Worm (Caenorhabditis elegans) whole organism, midembryonic: ENCODE results near the gene eppl-1.

Experiments used
- T22C8.4 ChIP-seq: fragments of 200-800 bp; sonication (Bioruptor generic); IDR thresholded peaks from 2 replicates; pipeline ENCODE4 v1.3.6; 2022; ENCODE audit warnings: missing genetic modification characterization, missing compliant biosample characterization
- cog-1 ChIP-seq: sonication (generic microtip); optimal IDR thresholded peaks from 2 replicates; lab custom pipeline; 2016; ENCODE audit warnings: missing genetic modification characterization, missing compliant biosample characterization
- flt-1 ChIP-seq: fragments of 200-800 bp; sonication (Bioruptor generic); IDR thresholded peaks from 2 replicates; pipeline ENCODE4 v1.3.6; 2022; ENCODE audit warnings: missing genetic modification characterization, missing compliant biosample characterization
- klf-2 ChIP-seq: fragments of 200-800 bp; sonication (Bioruptor generic); conservative IDR thresholded peaks from 2 replicates; pipeline ENCODE4 v1.3.6; 2022; ENCODE audit warnings: missing genetic modification reagents, missing genetic modification characterization, missing compliant biosample characterization
- med-1 ChIP-seq: sonication (generic microtip); optimal IDR thresholded peaks from 2 replicates; lab custom pipeline; 2017; ENCODE audit warnings: missing genetic modification characterization, mild to moderate bottlenecking, missing compliant biosample characterization, antibody characterized with exemption, missing genetic modification reagents; ENCODE audit not compliant: insufficient read depth
- ref-1 ChIP-seq: fragments of 200-800 bp; sonication (Bioruptor generic); conservative IDR thresholded peaks from 2 replicates; pipeline ENCODE4 v1.3.6; 2022; ENCODE audit warnings: missing genetic modification reagents, missing genetic modification characterization, missing compliant biosample characterization
- tab-1 ChIP-seq: fragments of 200-800 bp; sonication (Bioruptor generic); IDR thresholded peaks from 2 replicates; pipeline ENCODE4 v1.3.6; 2022; ENCODE audit warnings: missing genetic modification characterization, missing compliant biosample characterization
- ztf-23 ChIP-seq: fragments of 200-800 bp; sonication (Bioruptor generic); IDR thresholded peaks from 2 replicates; pipeline ENCODE4 v1.3.6; 2022; ENCODE audit warnings: missing genetic modification reagents, missing genetic modification characterization, missing compliant biosample characterization
- ztf-29 ChIP-seq: fragments of 200-800 bp; sonication (Bioruptor generic); IDR thresholded peaks from 2 replicates; pipeline ENCODE4 v1.3.6; 2022; ENCODE audit warnings: missing genetic modification reagents, missing genetic modification characterization, missing compliant biosample characterization

eppl-1 gene

ce11 chrIV:8478516-8478915, 27.0 kb upstream of the eppl-1 start:
- TF ChIP-seq T22C8.4 (no peak), klf-2 (no peak), ztf-29 (GFP tag; lab: Robert Waterston, UW) (no peak), ref-1 (GFP tag; lab: Robert Waterston, UW) (no peak), tab-1 (GFP tag; lab: Robert Waterston, UW) (no peak), flt-1 (GFP tag; lab: Robert Waterston, UW) (no peak), med-1 (GFP tag; lab: Kevin White, UChicago) (no peak), cog-1 (no peak), ztf-23 (GFP tag; lab: Robert Waterston, UW) (no peak)

ce11 chrIV:8476880-8477279, 25.3 kb upstream of the eppl-1 start, which contains the start of gene spp-10:
spp-10 (plus strand) TSS chrIV:8477180.
- TF ChIP-seq cog-1 (no peak), ref-1 (GFP tag; lab: Robert Waterston, UW) (no peak), T22C8.4 (no peak), med-1 (GFP tag; lab: Kevin White, UChicago) (no peak), ztf-29 (GFP tag; lab: Robert Waterston, UW) (no peak), ztf-23 (GFP tag; lab: Robert Waterston, UW) (no peak), klf-2 (no peak)

- TF ChIP-seq ztf-23 (GFP tag; lab: Robert Waterston, UW) (no peak), tab-1 (GFP tag; lab: Robert Waterston, UW) (no peak), ztf-29 (GFP tag; lab: Robert Waterston, UW) (no peak), klf-2 (no peak), flt-1 (GFP tag; lab: Robert Waterston, UW) (no peak), cog-1 (no peak), ref-1 (GFP tag; lab: Robert Waterston, UW) (no peak), T22C8.4 (no peak), med-1 (GFP tag; lab: Kevin White, UChicago) (no peak)
Observed at ce11 chrIV:8476166-8476565, 24.6 kb upstream of the eppl-1 start.

- TF ChIP-seq flt-1 (GFP tag; lab: Robert Waterston, UW): no peak
- no peak for TF ChIP-seq med-1 (GFP tag; lab: Kevin White, UChicago)
Observed at ce11 chrIV:8475030-8475679, 23.6 kb upstream of the eppl-1 start.

DNA sequence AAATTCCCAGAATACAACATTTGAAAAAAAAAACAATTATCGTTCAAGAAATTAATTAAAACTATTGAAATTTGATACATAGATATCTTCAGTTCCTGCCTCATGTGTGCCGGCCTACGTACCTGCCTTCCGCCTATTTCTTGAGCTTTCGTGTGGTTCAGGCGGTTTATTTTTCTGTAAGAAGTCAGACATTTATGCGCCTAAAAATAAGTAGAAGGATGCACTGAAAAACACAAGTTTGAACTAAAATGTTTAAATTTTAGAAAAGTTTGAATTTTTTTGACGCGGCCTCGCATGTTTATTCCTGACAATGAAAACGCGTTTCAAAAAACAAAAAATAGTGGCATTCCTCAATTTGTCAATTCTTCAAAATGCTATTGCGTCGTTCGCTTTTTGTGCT, 22.2 kb upstream of the eppl-1 start, which contains the start of gene C28C12.11:
Gene C28C12.11, plus strand, starts transcription at position 301 of the 400 bp plus-strand sequence.
- no peak for TF ChIP-seq ref-1 (GFP tag; lab: Robert Waterston, UW)
- TF ChIP-seq tab-1 (GFP tag; lab: Robert Waterston, UW): no peak
- no peak for TF ChIP-seq ztf-23 (GFP tag; lab: Robert Waterston, UW)
- TF ChIP-seq cog-1: no peak
- TF ChIP-seq T22C8.4: no peak
- TF ChIP-seq ztf-29 (GFP tag; lab: Robert Waterston, UW): no peak
- TF ChIP-seq klf-2: no peak
- no peak for TF ChIP-seq med-1 (GFP tag; lab: Kevin White, UChicago)
- no peak for TF ChIP-seq flt-1 (GFP tag; lab: Robert Waterston, UW)

DNA sequence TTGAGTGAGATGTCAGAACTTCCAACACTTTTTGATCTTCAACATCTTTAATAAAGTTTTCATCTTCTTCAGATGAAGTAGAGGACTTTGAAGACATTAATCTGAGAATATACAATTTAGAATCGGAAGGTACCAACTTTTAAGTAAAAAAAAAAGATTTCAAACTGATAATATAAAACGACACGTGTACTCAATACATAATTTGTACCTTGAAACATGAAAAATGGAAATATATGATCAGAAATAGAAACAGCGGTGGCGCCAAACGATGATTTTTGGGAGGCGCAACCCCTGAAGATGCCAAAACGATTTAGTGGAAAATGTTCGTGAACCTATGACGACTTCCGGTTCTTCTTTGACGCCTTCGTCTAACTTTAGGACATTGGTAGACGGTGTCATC, 20.9 kb upstream of the eppl-1 start, which contains the start of gene oat-1:
Gene oat-1, minus strand, starts transcription at position 101 of the 400 bp plus-strand sequence.
- TF ChIP-seq T22C8.4: no peak
- TF ChIP-seq ztf-23 (GFP tag; lab: Robert Waterston, UW): no peak

- no peak for TF ChIP-seq flt-1 (GFP tag; lab: Robert Waterston, UW)
- no peak for TF ChIP-seq ztf-23 (GFP tag; lab: Robert Waterston, UW)
- TF ChIP-seq med-1 (GFP tag; lab: Kevin White, UChicago): no peak
- no peak for TF ChIP-seq T22C8.4
- TF ChIP-seq klf-2: no peak
- no peak for TF ChIP-seq ref-1 (GFP tag; lab: Robert Waterston, UW)
- TF ChIP-seq ztf-29 (GFP tag; lab: Robert Waterston, UW): no peak
- TF ChIP-seq cog-1: no peak
- no peak for TF ChIP-seq tab-1 (GFP tag; lab: Robert Waterston, UW)
Observed at ce11 chrIV:8464187-8464586, 12.6 kb upstream of the eppl-1 start.

DNA sequence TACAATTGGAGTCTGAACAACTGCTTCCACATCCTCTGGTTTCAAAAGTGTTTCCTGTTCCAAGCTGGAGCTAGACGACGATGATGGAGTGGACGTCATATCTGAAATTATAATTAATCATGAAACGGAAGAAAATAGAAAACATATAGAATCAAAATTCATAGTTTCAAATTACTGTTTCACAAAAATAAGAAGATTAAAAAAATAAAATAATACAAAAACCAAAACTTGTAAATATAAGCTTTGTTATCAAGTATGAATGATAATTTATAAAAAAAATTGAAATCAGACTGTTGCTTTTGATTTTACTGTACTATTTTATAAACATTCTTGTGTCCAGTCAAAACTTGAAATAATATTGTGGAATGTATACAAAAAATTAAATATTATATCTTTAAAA, 12.2 kb upstream of the eppl-1 start, which contains the start of gene str-176:
Gene str-176, minus strand, starts transcription at position 101 of the 400 bp plus-strand sequence.
- TF ChIP-seq cog-1: no peak
- TF ChIP-seq ztf-23 (GFP tag; lab: Robert Waterston, UW): no peak
- no peak for TF ChIP-seq ztf-29 (GFP tag; lab: Robert Waterston, UW)
- TF ChIP-seq T22C8.4: no peak
- TF ChIP-seq tab-1 (GFP tag; lab: Robert Waterston, UW): no peak
- TF ChIP-seq ref-1 (GFP tag; lab: Robert Waterston, UW): no peak
- no peak for TF ChIP-seq flt-1 (GFP tag; lab: Robert Waterston, UW)
- TF ChIP-seq med-1 (GFP tag; lab: Kevin White, UChicago): no peak
- TF ChIP-seq klf-2: no peak

ce11 chrIV:8463069-8463468, 11.5 kb upstream of the eppl-1 start:
- no peak for TF ChIP-seq flt-1 (GFP tag; lab: Robert Waterston, UW)
- no peak for TF ChIP-seq T22C8.4
- no peak for TF ChIP-seq ztf-23 (GFP tag; lab: Robert Waterston, UW)
- no peak for TF ChIP-seq cog-1
- no peak for TF ChIP-seq tab-1 (GFP tag; lab: Robert Waterston, UW)
- TF ChIP-seq ztf-29 (GFP tag; lab: Robert Waterston, UW): no peak
- no peak for TF ChIP-seq klf-2
- no peak for TF ChIP-seq ref-1 (GFP tag; lab: Robert Waterston, UW)
- TF ChIP-seq med-1 (GFP tag; lab: Kevin White, UChicago): no peak

DNA sequence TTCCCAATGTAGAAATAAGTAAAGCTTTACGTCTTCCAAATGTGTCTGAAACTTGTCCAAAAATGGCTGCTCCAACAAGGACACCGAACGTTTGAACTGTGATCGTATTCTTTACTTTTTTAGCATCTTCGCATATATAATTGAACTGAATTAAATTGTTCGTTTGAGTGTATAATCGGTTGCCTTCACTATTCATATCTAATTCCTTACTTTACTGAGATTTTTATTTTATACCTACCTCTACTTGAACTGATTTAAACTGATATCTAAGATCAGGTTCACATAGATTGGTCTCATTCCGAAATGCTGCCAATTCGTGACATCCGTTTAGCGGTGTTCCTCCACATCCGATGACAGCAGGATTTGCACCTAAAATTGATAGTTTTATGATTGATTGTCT, 10.8 kb upstream of the eppl-1 start:
- TF ChIP-seq klf-2 (no peak), T22C8.4 (no peak), cog-1 (no peak)
